Worm (Caenorhabditis elegans) whole organism, L4 larva: ENCODE data around the gene pyk-2.

Experiments
- lin-15B ChIP-seq: fragments of 150-350 bp; sonication (generic microtip); optimal IDR thresholded peaks from 3 replicates; lab custom pipeline; 2014; ENCODE audit warnings: missing biosample characterization, missing genetic modification characterization
- unc-130 ChIP-seq: sonication (generic microtip); optimal IDR thresholded peaks from 2 replicates; lab custom pipeline; 2016; ENCODE audit warnings: missing genetic modification reagents, missing genetic modification characterization, missing compliant biosample characterization

- TF ChIP-seq unc-130 (no peak), lin-15B (tag; lab: Kevin White, UChicago) (no peak)
Measured at ce11 chrIV:10957583-10958229, 48.0 kb downstream of the pyk-2 start, which contains the start of gene Y69E1A.5.
